Fruit fly (Drosophila melanogaster) whole organism: ENCODE measurements around the gene PGRP-LD.

Source experiments
- CG8478 ChIP-seq: fragments of >200 bp; optimal IDR thresholded peaks from 2 replicates; lab custom pipeline; 2018; ENCODE audit warnings: inconsistent platforms
- Dll ChIP-seq: fragments of >200 bp; optimal IDR thresholded peaks from 2 replicates; lab custom pipeline; 2017
- EcR ChIP-seq, 2 experiments: fragments of >200 bp; optimal IDR thresholded peaks; 2 replicates each; lab custom pipeline; 2017; ENCODE audit warnings: missing biosample characterization in 2 of 2, missing genetic modification characterization in 2 of 2, missing genetic modification reagents in 2 of 2
- pan ChIP-seq: fragments of >200 bp; optimal IDR thresholded peaks from 2 replicates; lab custom pipeline; 2017
- psq ChIP-seq: fragments of >200 bp; optimal IDR thresholded peaks from 2 replicates; lab custom pipeline; 2017
- usp ChIP-seq: fragments of >200 bp; optimal IDR thresholded peaks from 2 replicates; lab custom pipeline; 2017; ENCODE audit warnings: missing biosample characterization, missing genetic modification characterization, mixed read lengths

The PGRP-LD gene

dm6 chr3L:5768532-5769497, 11.0 kb upstream of the PGRP-LD start, which contains the start of the genes Ppat-Dpck and scny:
Gene Ppat-Dpck (minus strand): TSS chr3L:5768794.
Gene scny (plus strand): TSS chr3L:5769002.
- no peak for TF ChIP-seq EcR (GFP tag; optimal IDR thresholded peaks at IDR 0.05; lab: Kevin White, UChicago)
- no peak for TF ChIP-seq Dll
- TF ChIP-seq usp (GFP tag; lab: Kevin White, UChicago): no peak
- TF ChIP-seq psq (lab: Kevin White, UChicago): no peak
- no peak for TF ChIP-seq pan
- no peak for TF ChIP-seq CG8478 (lab: Kevin White, UChicago)

- TF ChIP-seq EcR (GFP tag; optimal IDR thresholded peaks at IDR 0.05; lab: Kevin White, UChicago): no peak
- TF ChIP-seq psq (lab: Kevin White, UChicago): peak; percentile 25
These were observed 9.6 kb upstream of the PGRP-LD start for dm6 chr3L:5770113-5770798.

- TF ChIP-seq EcR (GFP tag; optimal IDR thresholded peaks at IDR 0.05; lab: Kevin White, UChicago): no peak
- peak; percentile 97 for TF ChIP-seq CG8478 (lab: Kevin White, UChicago)
These were observed 8.9 kb upstream of the PGRP-LD start for dm6 chr3L:5770817-5771425.

dm6 chr3L:5774782-5775181, 5.1 kb upstream of the PGRP-LD start:
- TF ChIP-seq EcR (GFP tag; optimal IDR thresholded peaks at IDR 0.05; lab: Kevin White, UChicago): no peak
- no peak for TF ChIP-seq pan
- no peak for TF ChIP-seq Dll
- TF ChIP-seq CG8478 (lab: Kevin White, UChicago): no peak
- no peak for TF ChIP-seq psq (lab: Kevin White, UChicago)
- no peak for TF ChIP-seq usp (GFP tag; lab: Kevin White, UChicago)

- TF ChIP-seq pan: no peak
- TF ChIP-seq usp (GFP tag; lab: Kevin White, UChicago): no peak
- no peak for TF ChIP-seq Dll
- TF ChIP-seq CG8478 (lab: Kevin White, UChicago): no peak
- no peak for TF ChIP-seq psq (lab: Kevin White, UChicago)
- no peak for TF ChIP-seq EcR (GFP tag; optimal IDR thresholded peaks at IDR 0.05; lab: Kevin White, UChicago)
These were observed 2.7 kb upstream of the PGRP-LD start, which contains the start of gene vito for dm6 chr3L:5777114-5777513. Gene vito (minus strand): TSS chr3L:5777333.

dm6 chr3L:5785237-5786062, 5.6 kb downstream of the PGRP-LD start:
- TF ChIP-seq psq (lab: Kevin White, UChicago): no peak
- no peak for TF ChIP-seq pan
- TF ChIP-seq CG8478 (lab: Kevin White, UChicago): no peak
- TF ChIP-seq Dll: no peak
- no peak for TF ChIP-seq usp (GFP tag; lab: Kevin White, UChicago)
- no peak for TF ChIP-seq EcR (GFP tag; optimal IDR thresholded peaks at IDR 0.05; lab: Kevin White, UChicago)

- TF ChIP-seq pan: no peak
- no peak for TF ChIP-seq Dll
- TF ChIP-seq usp (GFP tag; lab: Kevin White, UChicago): no peak
- TF ChIP-seq psq (lab: Kevin White, UChicago): no peak
- TF ChIP-seq EcR (GFP tag; optimal IDR thresholded peaks at IDR 0.05; lab: Kevin White, UChicago): no peak
- TF ChIP-seq CG8478 (lab: Kevin White, UChicago): no peak
These were observed 6.8 kb downstream of the PGRP-LD start, which contains the start of gene Cralbp for dm6 chr3L:5786604-5787003. Gene Cralbp (minus strand): TSS chr3L:5786718.

- TF ChIP-seq EcR (GFP tag; optimal IDR thresholded peaks at IDR 0.05; lab: Kevin White, UChicago): no peak
- no peak for TF ChIP-seq CG8478 (lab: Kevin White, UChicago)
- no peak for TF ChIP-seq psq (lab: Kevin White, UChicago)
- no peak for TF ChIP-seq Dll
- no peak for TF ChIP-seq pan
- no peak for TF ChIP-seq usp (GFP tag; lab: Kevin White, UChicago)
These were observed 7.6 kb downstream of the PGRP-LD start for dm6 chr3L:5787476-5787875.

dm6 chr3L:5788823-5789222, 9.0 kb downstream of the PGRP-LD start:
- TF ChIP-seq CG8478 (lab: Kevin White, UChicago): no peak
- TF ChIP-seq EcR (GFP tag; optimal IDR thresholded peaks at IDR 0.05; lab: Kevin White, UChicago): no peak
- TF ChIP-seq pan: no peak
- TF ChIP-seq Dll: no peak
- TF ChIP-seq psq (lab: Kevin White, UChicago): no peak
- TF ChIP-seq usp (GFP tag; lab: Kevin White, UChicago): no peak

dm6 chr3L:5789663-5790062, 9.8 kb downstream of the PGRP-LD start:
- TF ChIP-seq CG8478 (lab: Kevin White, UChicago) (no peak), pan (no peak), psq (lab: Kevin White, UChicago) (no peak), EcR (GFP tag; optimal IDR thresholded peaks at IDR 0.05; lab: Kevin White, UChicago) (no peak), Dll (no peak), usp (GFP tag; lab: Kevin White, UChicago) (no peak)

- TF ChIP-seq Dll: no peak
- TF ChIP-seq usp (GFP tag; lab: Kevin White, UChicago): no peak
- TF ChIP-seq EcR (GFP tag; optimal IDR thresholded peaks at IDR 0.05; lab: Kevin White, UChicago): no peak
- TF ChIP-seq psq (lab: Kevin White, UChicago): no peak
- TF ChIP-seq CG8478 (lab: Kevin White, UChicago): no peak
- no peak for TF ChIP-seq pan
These were observed 14.1 kb downstream of the PGRP-LD start, which contains the start of gene Bre1 for dm6 chr3L:5793967-5794366. Gene Bre1 (minus strand): TSS chr3L:5794192.
